Fruit fly (Drosophila melanogaster) whole organism, adult: ENCODE measurements around the gene CG14096.
"Not testable (repeated sequence)": the region's sequence is repeated elsewhere in the genome, so short reads cannot be mapped to it uniquely, and the experiment has no call there.

Experiments
- CG11617 ChIP-seq: fragments of 200-800 bp; sonication (Bioruptor generic); optimal IDR thresholded peaks from 2 replicates; lab custom pipeline; 2017; ENCODE audit warnings: mild to moderate bottlenecking, missing biosample characterization, missing genetic modification reagents, missing genetic modification characterization
- CG12768 ChIP-seq: fragments of 200-800 bp; sonication (Bioruptor generic); optimal IDR thresholded peaks from 2 replicates; lab custom pipeline; 2017; ENCODE audit warnings: missing biosample characterization, missing genetic modification characterization, mild to moderate bottlenecking, moderate library complexity, missing genetic modification reagents
- CG14711 ChIP-seq: fragments of 200-800 bp; sonication (Bioruptor generic); optimal IDR thresholded peaks from 2 replicates; lab custom pipeline; 2018; ENCODE audit warnings: missing biosample characterization, mild to moderate bottlenecking, missing genetic modification characterization, moderate library complexity
- CG1620 ChIP-seq: fragments of 200-800 bp; sonication (Bioruptor generic); optimal IDR thresholded peaks from 2 replicates; lab custom pipeline; 2016; ENCODE audit warnings: missing biosample characterization, missing genetic modification characterization
- CG33017 ChIP-seq: fragments of 200-800 bp; sonication (Bioruptor generic); optimal IDR thresholded peaks from 2 replicates; lab custom pipeline; 2018; ENCODE audit warnings: missing biosample characterization, mild to moderate bottlenecking, missing genetic modification characterization, moderate library complexity
- CG5204 ChIP-seq: fragments of 200-800 bp; sonication (Bioruptor generic); optimal IDR thresholded peaks from 2 replicates; lab custom pipeline; 2016; ENCODE audit warnings: missing biosample characterization, missing genetic modification characterization
- CG7045 ChIP-seq: fragments of 200-800 bp; sonication (Bioruptor generic); optimal IDR thresholded peaks from 2 replicates; lab custom pipeline; 2017; ENCODE audit warnings: missing biosample characterization, mild to moderate bottlenecking, missing genetic modification characterization
- CG7101 ChIP-seq: fragments of 200-800 bp; sonication (Bioruptor generic); optimal IDR thresholded peaks from 2 replicates; lab custom pipeline; 2018; ENCODE audit warnings: missing biosample characterization, mild to moderate bottlenecking, missing genetic modification characterization, moderate library complexity
- Clk ChIP-seq: fragments of 200-800 bp; sonication (Bioruptor generic); optimal IDR thresholded peaks from 2 replicates; lab custom pipeline; 2017; ENCODE audit warnings: missing biosample characterization, missing genetic modification characterization
- Crg-1 ChIP-seq: fragments of 200-800 bp; sonication (Bioruptor generic); optimal IDR thresholded peaks from 2 replicates; lab custom pipeline; 2016; ENCODE audit warnings: missing biosample characterization, missing genetic modification characterization
- Hr96 ChIP-seq: fragments of 200-800 bp; sonication (Bioruptor generic); optimal IDR thresholded peaks from 2 replicates; lab custom pipeline; 2016; ENCODE audit warnings: missing biosample characterization, missing genetic modification characterization
- Mnt ChIP-seq: fragments of 200-800 bp; sonication (Bioruptor generic); optimal IDR thresholded peaks from 2 replicates; lab custom pipeline; 2016; ENCODE audit warnings: missing biosample characterization, mild to moderate bottlenecking, missing genetic modification characterization
- bab1 ChIP-seq: fragments of 200-800 bp; sonication (Bioruptor generic); optimal IDR thresholded peaks from 3 replicates; lab custom pipeline; 2019; ENCODE audit warnings: missing biosample characterization, mild to moderate bottlenecking, missing genetic modification characterization, moderate library complexity
- cic ChIP-seq: fragments of 200-800 bp; sonication (Bioruptor generic); optimal IDR thresholded peaks from 2 replicates; lab custom pipeline; 2017; ENCODE audit warnings: missing biosample characterization, mild to moderate bottlenecking, missing genetic modification characterization, moderate library complexity
- cnc ChIP-seq, 2 experiments: fragments of >200 bp; optimal IDR thresholded peaks; 2 replicates each; lab custom pipeline; 2017
- kay ChIP-seq: fragments of 200-800 bp; sonication (Bioruptor generic); peaks from one replicate; lab custom pipeline; 2016; ENCODE audit warnings: missing biosample characterization, missing genetic modification characterization, borderline replicate concordance
- ovo ChIP-seq: fragments of 200-800 bp; sonication (Bioruptor generic); optimal IDR thresholded peaks from 2 replicates; lab custom pipeline; 2016; ENCODE audit warnings: missing biosample characterization, missing genetic modification characterization
- pad ChIP-seq: fragments of 200-800 bp; sonication (Bioruptor generic); optimal IDR thresholded peaks from 3 replicates; lab custom pipeline; 2017; ENCODE audit warnings: missing biosample characterization, missing genetic modification characterization, mild to moderate bottlenecking, moderate library complexity, missing genetic modification reagents
- toe ChIP-seq: fragments of 200-800 bp; sonication (Bioruptor generic); optimal IDR thresholded peaks from 2 replicates; lab custom pipeline; 2016; ENCODE audit warnings: missing biosample characterization, missing genetic modification characterization

The CG14096 gene

DNA sequence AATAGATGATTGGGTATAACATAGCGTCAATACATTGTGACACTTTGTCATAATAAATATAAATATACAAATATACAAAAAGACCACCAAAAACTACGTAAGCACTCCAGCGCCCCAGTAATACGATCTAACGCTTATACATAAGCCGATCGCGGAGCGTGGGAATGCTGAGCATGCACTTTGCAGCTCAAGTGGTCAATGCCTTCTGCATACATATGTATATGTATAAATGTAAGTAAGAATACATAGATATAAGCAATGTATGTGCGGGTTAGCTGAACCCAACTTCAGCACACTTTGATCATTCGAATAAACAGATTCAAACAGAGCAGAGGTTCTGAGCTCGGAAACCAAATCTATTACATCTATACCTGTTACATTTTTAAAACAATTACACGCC is 20.4 kb upstream of the CG14096 start, which contains the start of gene CG32212:
TSS of gene CG32212 (plus strand) at position 301 of the 400 bp plus-strand sequence.
- TF ChIP-seq CG12768, Hr96, ovo (GFP tag; lab: Kevin White, UChicago): not testable (repeated sequence)

- TF ChIP-seq cic (GFP tag; lab: Kevin White, UChicago) (no peak), CG7101 (no peak), cnc (optimal IDR thresholded peaks at IDR 0.05; lab: Kevin White, UChicago) (no peak), CG7045 (GFP tag; lab: Kevin White, UChicago) (no peak), Crg-1 (no peak), CG5204 (GFP tag; lab: Kevin White, UChicago) (no peak), toe (GFP tag; lab: Kevin White, UChicago) (no peak), CG33017 (tag; lab: Kevin White, UChicago) (no peak), CG12768 (GFP tag; lab: Kevin White, UChicago) (no peak), pad (GFP tag; lab: Kevin White, UChicago) (no peak), CG11617 (GFP tag; lab: Kevin White, UChicago) (no peak), Mnt (GFP tag; lab: Kevin White, UChicago) (no peak), Clk (no peak), bab1 (GFP tag; lab: Kevin White, UChicago) (no peak)
Observed at dm6 chr3L:19486398-19486797, 19.5 kb upstream of the CG14096 start, which contains the start of gene brv1. brv1 (minus strand) TSS chr3L:19486498.

dm6 chr3L:19483007-19483406 is 16.1 kb upstream of the CG14096 start:
- TF ChIP-seq CG7045 (GFP tag; lab: Kevin White, UChicago) (no peak), kay (peak; percentile 49)

DNA sequence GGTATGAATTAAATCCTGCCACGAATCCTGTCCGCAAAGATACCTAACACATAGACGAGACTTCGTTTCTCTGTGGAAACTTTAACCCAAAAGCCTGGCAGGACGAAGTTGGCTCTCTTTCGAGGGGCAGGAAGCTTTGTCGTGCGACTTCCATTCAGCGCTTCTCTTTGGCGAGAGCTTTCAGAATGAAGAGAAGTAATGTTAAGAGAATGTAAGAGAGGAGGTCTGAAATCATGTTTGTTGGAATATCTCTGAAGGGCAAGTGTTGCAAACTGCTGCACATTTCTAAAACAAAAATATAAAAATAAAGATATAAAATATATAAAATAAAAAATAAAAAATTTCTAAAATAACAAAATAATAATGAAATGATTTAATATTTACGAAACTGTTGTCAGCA is 15.1 kb upstream of the CG14096 start:
- TF ChIP-seq CG5204 (GFP tag; lab: Kevin White, UChicago): no peak
- no peak for TF ChIP-seq ovo (GFP tag; lab: Kevin White, UChicago)
- TF ChIP-seq Hr96 (GFP tag; lab: Kevin White, UChicago): no peak
- no peak for TF ChIP-seq CG1620 (GFP tag; lab: Kevin White, UChicago)
- TF ChIP-seq CG14711 (tag; lab: Kevin White, UChicago): no peak
- no peak for TF ChIP-seq Mnt (GFP tag; lab: Kevin White, UChicago)
- no peak for TF ChIP-seq bab1 (GFP tag; lab: Kevin White, UChicago)
- TF ChIP-seq CG12768 (GFP tag; lab: Kevin White, UChicago): no peak
- no peak for TF ChIP-seq pad (GFP tag; lab: Kevin White, UChicago)
- no peak for TF ChIP-seq CG33017 (tag; lab: Kevin White, UChicago)
- TF ChIP-seq kay: no peak
- TF ChIP-seq toe (GFP tag; lab: Kevin White, UChicago): no peak

DNA sequence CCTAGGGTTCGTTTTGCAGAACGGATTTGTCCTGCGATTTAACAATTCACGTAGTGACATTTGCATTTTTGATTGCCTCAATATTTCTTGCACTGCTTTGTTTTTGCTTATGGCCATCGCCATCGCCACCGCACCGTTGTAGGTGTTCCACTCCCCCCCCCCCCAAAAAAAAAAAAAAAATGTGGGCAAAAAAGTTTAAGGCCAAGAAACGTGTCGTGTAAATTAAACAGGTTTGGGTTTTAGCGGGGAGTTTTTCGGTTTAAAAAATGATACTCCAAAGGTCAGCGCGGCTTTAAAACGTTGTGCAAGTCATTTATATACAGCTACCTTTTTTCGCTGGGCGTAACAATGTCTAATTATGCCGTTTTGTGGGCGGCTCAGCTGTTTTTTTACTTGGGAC is 14.3 kb upstream of the CG14096 start:
- TF ChIP-seq ovo (GFP tag; lab: Kevin White, UChicago): no peak
- TF ChIP-seq bab1 (GFP tag; lab: Kevin White, UChicago): no peak
- no peak for TF ChIP-seq CG7045 (GFP tag; lab: Kevin White, UChicago)
- no peak for TF ChIP-seq CG11617 (GFP tag; lab: Kevin White, UChicago)
- TF ChIP-seq Mnt (GFP tag; lab: Kevin White, UChicago): no peak

DNA sequence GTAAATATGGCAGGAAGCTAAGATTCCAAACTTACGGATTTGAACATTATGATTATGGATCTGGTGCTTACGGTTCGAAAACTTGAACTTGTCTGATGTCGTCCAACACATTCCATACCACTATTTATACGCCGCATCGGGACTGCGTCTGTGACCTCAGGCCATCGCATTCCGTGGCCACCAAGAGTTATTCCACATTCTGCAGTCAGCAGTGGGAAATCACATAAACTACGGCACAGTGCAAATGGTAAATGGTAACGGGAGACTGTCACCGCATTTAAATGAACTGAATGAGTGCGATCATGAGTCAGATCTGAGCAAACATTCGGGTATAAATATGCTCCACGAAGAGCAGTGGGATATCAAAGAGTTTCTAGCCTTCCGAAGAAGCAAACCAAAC is 8.6 kb upstream of the CG14096 start, which contains the start of the genes CG18294 and CG32213:
TSS of gene CG18294 (minus strand) at position 101 of the 400 bp plus-strand sequence.
TSS of gene CG32213 (plus strand) at position 362 of the 400 bp plus-strand sequence.
- TF ChIP-seq CG1620 (GFP tag; lab: Kevin White, UChicago); CG33017 (tag; lab: Kevin White, UChicago); CG14711 (tag; lab: Kevin White, UChicago): not testable (repeated sequence)

DNA sequence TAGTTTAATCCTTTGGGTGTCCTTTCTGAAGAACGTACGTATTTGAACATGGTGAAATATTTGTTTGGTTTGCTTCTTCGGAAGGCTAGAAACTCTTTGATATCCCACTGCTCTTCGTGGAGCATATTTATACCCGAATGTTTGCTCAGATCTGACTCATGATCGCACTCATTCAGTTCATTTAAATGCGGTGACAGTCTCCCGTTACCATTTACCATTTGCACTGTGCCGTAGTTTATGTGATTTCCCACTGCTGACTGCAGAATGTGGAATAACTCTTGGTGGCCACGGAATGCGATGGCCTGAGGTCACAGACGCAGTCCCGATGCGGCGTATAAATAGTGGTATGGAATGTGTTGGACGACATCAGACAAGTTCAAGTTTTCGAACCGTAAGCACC is 5.2 kb upstream of the CG14096 start, which contains the start of the genes 825-Oak and CG12519:
TSS of gene 825-Oak (minus strand) at position 101 of the 400 bp plus-strand sequence.
TSS of gene CG12519 (plus strand) at position 364 of the 400 bp plus-strand sequence.
- not testable (repeated sequence) for TF ChIP-seq cic (GFP tag; lab: Kevin White, UChicago); cnc (optimal IDR thresholded peaks at IDR 0.05; lab: Kevin White, UChicago); CG33017 (tag; lab: Kevin White, UChicago)

dm6 chr3L:19464659-19465058 is 2.2 kb downstream of the CG14096 start, which contains the start of gene CG14095:
CG14095 (minus strand) TSS chr3L:19464759.
- no peak for TF ChIP-seq cnc (optimal IDR thresholded peaks at IDR 0.05; lab: Kevin White, UChicago)
- TF ChIP-seq Crg-1: no peak
- TF ChIP-seq kay: no peak
- no peak for TF ChIP-seq CG5204 (GFP tag; lab: Kevin White, UChicago)
